Fruit fly (Drosophila melanogaster) whole organism, adult: ENCODE results near the gene CG14234.

Source experiments
- CG11617 ChIP-seq: fragments of 200-800 bp; sonication (Bioruptor generic); optimal IDR thresholded peaks from 2 replicates; lab custom pipeline; 2017; ENCODE audit warnings: mild to moderate bottlenecking, missing biosample characterization, missing genetic modification reagents, missing genetic modification characterization
- CG12768 ChIP-seq: fragments of 200-800 bp; sonication (Bioruptor generic); optimal IDR thresholded peaks from 2 replicates; lab custom pipeline; 2017; ENCODE audit warnings: missing biosample characterization, missing genetic modification characterization, mild to moderate bottlenecking, moderate library complexity, missing genetic modification reagents
- CG14711 ChIP-seq: fragments of 200-800 bp; sonication (Bioruptor generic); optimal IDR thresholded peaks from 2 replicates; lab custom pipeline; 2018; ENCODE audit warnings: missing biosample characterization, mild to moderate bottlenecking, missing genetic modification characterization, moderate library complexity
- CG1620 ChIP-seq: fragments of 200-800 bp; sonication (Bioruptor generic); optimal IDR thresholded peaks from 2 replicates; lab custom pipeline; 2016; ENCODE audit warnings: missing biosample characterization, missing genetic modification characterization
- CG33017 ChIP-seq: fragments of 200-800 bp; sonication (Bioruptor generic); optimal IDR thresholded peaks from 2 replicates; lab custom pipeline; 2018; ENCODE audit warnings: missing biosample characterization, mild to moderate bottlenecking, missing genetic modification characterization, moderate library complexity
- CG5204 ChIP-seq: fragments of 200-800 bp; sonication (Bioruptor generic); optimal IDR thresholded peaks from 2 replicates; lab custom pipeline; 2016; ENCODE audit warnings: missing biosample characterization, missing genetic modification characterization
- CG7045 ChIP-seq: fragments of 200-800 bp; sonication (Bioruptor generic); optimal IDR thresholded peaks from 2 replicates; lab custom pipeline; 2017; ENCODE audit warnings: missing biosample characterization, mild to moderate bottlenecking, missing genetic modification characterization
- CG7101 ChIP-seq: fragments of 200-800 bp; sonication (Bioruptor generic); optimal IDR thresholded peaks from 2 replicates; lab custom pipeline; 2018; ENCODE audit warnings: missing biosample characterization, mild to moderate bottlenecking, missing genetic modification characterization, moderate library complexity
- Clk ChIP-seq: fragments of 200-800 bp; sonication (Bioruptor generic); optimal IDR thresholded peaks from 2 replicates; lab custom pipeline; 2017; ENCODE audit warnings: missing biosample characterization, missing genetic modification characterization
- Crg-1 ChIP-seq: fragments of 200-800 bp; sonication (Bioruptor generic); optimal IDR thresholded peaks from 2 replicates; lab custom pipeline; 2016; ENCODE audit warnings: missing biosample characterization, missing genetic modification characterization
- Hr96 ChIP-seq: fragments of 200-800 bp; sonication (Bioruptor generic); optimal IDR thresholded peaks from 2 replicates; lab custom pipeline; 2016; ENCODE audit warnings: missing biosample characterization, missing genetic modification characterization
- Mnt ChIP-seq: fragments of 200-800 bp; sonication (Bioruptor generic); optimal IDR thresholded peaks from 2 replicates; lab custom pipeline; 2016; ENCODE audit warnings: missing biosample characterization, mild to moderate bottlenecking, missing genetic modification characterization
- bab1 ChIP-seq: fragments of 200-800 bp; sonication (Bioruptor generic); optimal IDR thresholded peaks from 3 replicates; lab custom pipeline; 2019; ENCODE audit warnings: missing biosample characterization, mild to moderate bottlenecking, missing genetic modification characterization, moderate library complexity
- cic ChIP-seq: fragments of 200-800 bp; sonication (Bioruptor generic); optimal IDR thresholded peaks from 2 replicates; lab custom pipeline; 2017; ENCODE audit warnings: missing biosample characterization, mild to moderate bottlenecking, missing genetic modification characterization, moderate library complexity
- cnc ChIP-seq, 2 experiments: fragments of >200 bp; optimal IDR thresholded peaks; 2 replicates each; lab custom pipeline; 2017
- kay ChIP-seq: fragments of 200-800 bp; sonication (Bioruptor generic); peaks from one replicate; lab custom pipeline; 2016; ENCODE audit warnings: missing biosample characterization, missing genetic modification characterization, borderline replicate concordance
- ovo ChIP-seq: fragments of 200-800 bp; sonication (Bioruptor generic); optimal IDR thresholded peaks from 2 replicates; lab custom pipeline; 2016; ENCODE audit warnings: missing biosample characterization, missing genetic modification characterization
- pad ChIP-seq: fragments of 200-800 bp; sonication (Bioruptor generic); optimal IDR thresholded peaks from 3 replicates; lab custom pipeline; 2017; ENCODE audit warnings: missing biosample characterization, missing genetic modification characterization, mild to moderate bottlenecking, moderate library complexity, missing genetic modification reagents
- tj ChIP-seq: fragments of 200-800 bp; sonication (Bioruptor generic); optimal IDR thresholded peaks from 3 replicates; lab custom pipeline; 2017; ENCODE audit warnings: missing biosample characterization, mild to moderate bottlenecking, missing genetic modification characterization, moderate library complexity
- toe ChIP-seq: fragments of 200-800 bp; sonication (Bioruptor generic); optimal IDR thresholded peaks from 2 replicates; lab custom pipeline; 2016; ENCODE audit warnings: missing biosample characterization, missing genetic modification characterization

The CG14234 gene

dm6 chrX:19782736-19783325, 47.5 kb downstream of the CG14234 start:
- no peak for TF ChIP-seq CG14711 (tag; lab: Kevin White, UChicago)
- peak; percentile 23 for TF ChIP-seq pad (GFP tag; lab: Kevin White, UChicago)
- no peak for TF ChIP-seq Crg-1 (GFP tag; lab: Kevin White, UChicago)
- no peak for TF ChIP-seq CG33017
- TF ChIP-seq CG7101, result no peak
- TF ChIP-seq cic, result no peak
- TF ChIP-seq CG5204 (GFP tag; lab: Kevin White, UChicago), result no peak

dm6 chrX:19783457-19783856, 48.1 kb downstream of the CG14234 start, which contains the start of gene zld:
TSS of gene zld (minus strand) at chrX:19783548.
- TF ChIP-seq CG33017 (no peak), CG14711 (tag; lab: Kevin White, UChicago) (no peak), Crg-1 (GFP tag; lab: Kevin White, UChicago) (no peak), Mnt (no peak), pad (GFP tag; lab: Kevin White, UChicago) (no peak), CG5204 (GFP tag; lab: Kevin White, UChicago) (no peak), CG7101 (no peak), CG1620 (no peak), tj (GFP tag; lab: Kevin White, UChicago) (no peak), cnc (optimal IDR thresholded peaks at IDR 0.05; lab: Kevin White, UChicago) (no peak), ovo (GFP tag; lab: Kevin White, UChicago) (no peak), Hr96 (GFP tag; lab: Kevin White, UChicago) (no peak)

- TF ChIP-seq Mnt (no peak), CG11617 (GFP tag; lab: Kevin White, UChicago) (no peak), ovo (GFP tag; lab: Kevin White, UChicago) (no peak), Hr96 (GFP tag; lab: Kevin White, UChicago) (no peak), CG1620 (no peak), tj (GFP tag; lab: Kevin White, UChicago) (no peak), Crg-1 (GFP tag; lab: Kevin White, UChicago) (no peak), cic (no peak), CG12768 (GFP tag; lab: Kevin White, UChicago) (no peak), CG14711 (tag; lab: Kevin White, UChicago) (no peak), toe (GFP tag; lab: Kevin White, UChicago) (no peak), CG7101 (no peak), kay (GFP tag; lab: Kevin White, UChicago) (no peak), CG33017 (no peak), CG7045 (GFP tag; lab: Kevin White, UChicago) (no peak), cnc (optimal IDR thresholded peaks at IDR 0.05; lab: Kevin White, UChicago) (no peak), Clk (GFP tag; lab: Kevin White, UChicago) (no peak)
Measured at dm6 chrX:19784875-19785274, 49.5 kb downstream of the CG14234 start.

dm6 chrX:19785403-19785802, 50.0 kb downstream of the CG14234 start:
- no peak for TF ChIP-seq ovo (GFP tag; lab: Kevin White, UChicago)

dm6 chrX:19786823-19787222, 51.5 kb downstream of the CG14234 start:
- TF ChIP-seq pad (GFP tag; lab: Kevin White, UChicago), result no peak
- no peak for TF ChIP-seq ovo (GFP tag; lab: Kevin White, UChicago)
- no peak for TF ChIP-seq Crg-1 (GFP tag; lab: Kevin White, UChicago)
- no peak for TF ChIP-seq CG7101
- no peak for TF ChIP-seq cic
- TF ChIP-seq Hr96 (GFP tag; lab: Kevin White, UChicago), result no peak
- TF ChIP-seq CG12768 (GFP tag; lab: Kevin White, UChicago), result no peak
- no peak for TF ChIP-seq CG7045 (GFP tag; lab: Kevin White, UChicago)
- no peak for TF ChIP-seq cnc (optimal IDR thresholded peaks at IDR 0.05; lab: Kevin White, UChicago)
- TF ChIP-seq CG33017, result no peak
- TF ChIP-seq CG1620, result no peak
- TF ChIP-seq CG5204 (GFP tag; lab: Kevin White, UChicago), result no peak
- no peak for TF ChIP-seq tj (GFP tag; lab: Kevin White, UChicago)
- TF ChIP-seq Mnt, result no peak
- TF ChIP-seq kay (GFP tag; lab: Kevin White, UChicago), result no peak
- no peak for TF ChIP-seq CG14711 (tag; lab: Kevin White, UChicago)
- no peak for TF ChIP-seq toe (GFP tag; lab: Kevin White, UChicago)
- no peak for TF ChIP-seq bab1 (GFP tag; lab: Kevin White, UChicago)

dm6 chrX:19787921-19788620, 52.7 kb downstream of the CG14234 start:
- TF ChIP-seq Mnt (no peak), CG1620 (no peak), cnc (optimal IDR thresholded peaks at IDR 0.05; lab: Kevin White, UChicago) (no peak), CG11617 (GFP tag; lab: Kevin White, UChicago) (no peak), toe (GFP tag; lab: Kevin White, UChicago) (no peak), CG5204 (GFP tag; lab: Kevin White, UChicago) (no peak)

dm6 chrX:19788621-19788944, 53.2 kb downstream of the CG14234 start:
- TF ChIP-seq toe (GFP tag; lab: Kevin White, UChicago) (no peak), CG1620 (no peak), CG5204 (GFP tag; lab: Kevin White, UChicago) (no peak), Crg-1 (GFP tag; lab: Kevin White, UChicago) (no peak), Clk (GFP tag; lab: Kevin White, UChicago) (no peak), tj (GFP tag; lab: Kevin White, UChicago) (no peak), cic (no peak), pad (GFP tag; lab: Kevin White, UChicago) (no peak), ovo (GFP tag; lab: Kevin White, UChicago) (no peak), CG12768 (GFP tag; lab: Kevin White, UChicago) (no peak), kay (GFP tag; lab: Kevin White, UChicago) (no peak), CG11617 (GFP tag; lab: Kevin White, UChicago) (no peak), CG7101 (no peak), bab1 (GFP tag; lab: Kevin White, UChicago) (no peak), Hr96 (GFP tag; lab: Kevin White, UChicago) (no peak), cnc (optimal IDR thresholded peaks at IDR 0.05; lab: Kevin White, UChicago) (no peak), CG14711 (tag; lab: Kevin White, UChicago) (no peak)
